Fruit fly (Drosophila melanogaster) whole organism, pupa: ENCODE data around the gene Lrp4.
A peak's percentile ranks its signal among the peaks of the same experiment; 100 is the strongest.

Experiments used
- CG10348 ChIP-seq: fragments of 200-800 bp; sonication (Bioruptor generic); IDR thresholded peaks from 2 replicates; pipeline ENCODE4 v1.3.6; 2022; ENCODE audit warnings: missing biosample characterization, missing genetic modification characterization
- CG12605 ChIP-seq: fragments of 200-800 bp; sonication (Bioruptor generic); IDR thresholded peaks from 2 replicates; pipeline ENCODE4 v1.3.6; 2022; ENCODE audit warnings: missing biosample characterization, missing genetic modification characterization
- CG13204 ChIP-seq: fragments of 200-800 bp; sonication (Bioruptor generic); optimal IDR thresholded peaks from 2 replicates; lab custom pipeline; 2018; ENCODE audit warnings: missing biosample characterization, mild to moderate bottlenecking, missing genetic modification characterization, moderate library complexity
- CG14655 ChIP-seq: fragments of 200-800 bp; sonication (Bioruptor generic); optimal IDR thresholded peaks from 3 replicates; lab custom pipeline; 2017; ENCODE audit warnings: mild to moderate bottlenecking, missing biosample characterization, missing genetic modification reagents, missing genetic modification characterization
- CG15710 ChIP-seq: fragments of 200-800 bp; sonication (Bioruptor generic); optimal IDR thresholded peaks from 2 replicates; lab custom pipeline; 2018; ENCODE audit warnings: missing biosample characterization, mild to moderate bottlenecking, missing genetic modification characterization, moderate library complexity
- CG17806 ChIP-seq: fragments of 200-800 bp; sonication (Bioruptor generic); optimal IDR thresholded peaks from 2 replicates; lab custom pipeline; 2018; ENCODE audit warnings: missing biosample characterization, mild to moderate bottlenecking, missing genetic modification characterization, moderate library complexity
- CG32121 ChIP-seq: fragments of 200-800 bp; sonication (Bioruptor generic); IDR thresholded peaks from 2 replicates; pipeline ENCODE4 v1.3.6; 2022; ENCODE audit warnings: missing biosample characterization, missing genetic modification characterization
- CG34367 ChIP-seq: fragments of 200-800 bp; sonication (Bioruptor generic); optimal IDR thresholded peaks from 2 replicates; lab custom pipeline; 2018; ENCODE audit warnings: missing biosample characterization, mild to moderate bottlenecking, missing genetic modification characterization
- CG4496 ChIP-seq: fragments of 200-800 bp; sonication (Bioruptor generic); IDR thresholded peaks from 3 replicates; pipeline ENCODE4 v1.3.6; 2022; ENCODE audit warnings: missing biosample characterization, missing genetic modification characterization
- CG8159 ChIP-seq: fragments of 200-800 bp; sonication (Bioruptor generic); optimal IDR thresholded peaks from 3 replicates; lab custom pipeline; 2018; ENCODE audit warnings: missing biosample characterization, mild to moderate bottlenecking, missing genetic modification characterization, moderate library complexity
- CG8301 ChIP-seq: fragments of 200-800 bp; sonication (Bioruptor generic); optimal IDR thresholded peaks from 2 replicates; lab custom pipeline; 2018; ENCODE audit warnings: missing biosample characterization, mild to moderate bottlenecking, missing genetic modification characterization
- CG9948 ChIP-seq: fragments of 200-800 bp; sonication (Bioruptor generic); optimal IDR thresholded peaks from 2 replicates; lab custom pipeline; 2018; ENCODE audit warnings: missing biosample characterization, mild to moderate bottlenecking, missing genetic modification characterization, moderate library complexity
- D1 ChIP-seq: fragments of 200-800 bp; sonication (Bioruptor generic); optimal IDR thresholded peaks from 2 replicates; lab custom pipeline; 2018; ENCODE audit warnings: missing biosample characterization, mild to moderate bottlenecking, missing genetic modification characterization, moderate library complexity
- EcR ChIP-seq: fragments of 200-800 bp; sonication (Bioruptor generic); optimal IDR thresholded peaks from 3 replicates; lab custom pipeline; 2019; ENCODE audit warnings: missing biosample characterization, missing genetic modification characterization, mild to moderate bottlenecking, moderate library complexity, missing genetic modification reagents
- Ets98B ChIP-seq: fragments of 200-800 bp; sonication (Bioruptor generic); IDR thresholded peaks from 2 replicates; pipeline ENCODE4 v1.3.6; 2022; ENCODE audit warnings: missing biosample characterization, missing genetic modification characterization
- Pif1A ChIP-seq: fragments of 200-800 bp; sonication (Bioruptor generic); optimal IDR thresholded peaks from 3 replicates; lab custom pipeline; 2016; ENCODE audit warnings: missing biosample characterization, missing genetic modification characterization
- Pif1B ChIP-seq: fragments of 200-800 bp; sonication (Bioruptor generic); optimal IDR thresholded peaks from 3 replicates; lab custom pipeline; 2016; ENCODE audit warnings: missing biosample characterization, missing genetic modification characterization
- Snoo ChIP-seq: fragments of 200-800 bp; sonication (Bioruptor generic); optimal IDR thresholded peaks from 3 replicates; lab custom pipeline; 2017; ENCODE audit warnings: missing biosample characterization, mild to moderate bottlenecking, missing genetic modification characterization, inconsistent platforms
- fd96Ca ChIP-seq: fragments of 200-800 bp; sonication (Bioruptor generic); IDR thresholded peaks from 3 replicates; pipeline ENCODE4 v1.3.6; 2022; ENCODE audit warnings: missing biosample characterization, missing genetic modification characterization
- gl ChIP-seq: fragments of 200-800 bp; sonication (Bioruptor generic); optimal IDR thresholded peaks from 2 replicates; lab custom pipeline; 2018; ENCODE audit warnings: missing biosample characterization, mild to moderate bottlenecking, missing genetic modification characterization
- rn ChIP-seq: fragments of 200-800 bp; sonication (Bioruptor generic); IDR thresholded peaks from 2 replicates; pipeline ENCODE4 v1.3.6; 2022; ENCODE audit warnings: missing biosample characterization, missing genetic modification characterization

Lrp4 gene

dm6 chrX:15924805-15925204, 14.1 kb downstream of the Lrp4 start, which contains the start of gene Lcch3:
Lcch3 (plus strand) TSS chrX:15925105.
- TF ChIP-seq Pif1A (GFP tag; lab: Kevin White, UChicago) = no peak
- no peak for TF ChIP-seq CG4496 (GFP tag; lab: Robert Waterston, UW)
- TF ChIP-seq Snoo (tag; lab: Kevin White, UChicago) = no peak
- no peak for TF ChIP-seq rn (GFP tag; lab: Robert Waterston, UW)
- no peak for TF ChIP-seq CG17806 (tag; lab: Kevin White, UChicago)
- no peak for TF ChIP-seq EcR (GFP tag; lab: Kevin White, UChicago)
- TF ChIP-seq gl (tag; lab: Kevin White, UChicago) = no peak

- TF ChIP-seq CG9948 (tag; lab: Kevin White, UChicago) = no peak
- TF ChIP-seq Pif1B (GFP tag; lab: Kevin White, UChicago) = no peak
- no peak for TF ChIP-seq fd96Ca (GFP tag; lab: Robert Waterston, UW)
- TF ChIP-seq CG17806 (tag; lab: Kevin White, UChicago) = no peak
- TF ChIP-seq Ets98B (GFP tag; lab: Robert Waterston, UW) = no peak
- TF ChIP-seq CG13204 (GFP tag; lab: Kevin White, UChicago) = no peak
- no peak for TF ChIP-seq CG14655
- TF ChIP-seq D1 = no peak
- no peak for TF ChIP-seq gl (tag; lab: Kevin White, UChicago)
- TF ChIP-seq CG32121 (GFP tag; lab: Robert Waterston, UW) = no peak
- TF ChIP-seq EcR (GFP tag; lab: Kevin White, UChicago) = no peak
- no peak for TF ChIP-seq Snoo (tag; lab: Kevin White, UChicago)
- TF ChIP-seq, all 21 proteins: peak for 0
Measured at dm6 chrX:15933504-15934225, 23.0 kb downstream of the Lrp4 start, which contains the start of gene Ranbp16. Ranbp16 (minus strand) TSS chrX:15933867.

dm6 chrX:15934226-15934547, 23.5 kb downstream of the Lrp4 start:
- peak; percentile 7 for TF ChIP-seq CG17806 (tag; lab: Kevin White, UChicago)
- TF ChIP-seq Pif1B (GFP tag; lab: Kevin White, UChicago) = no peak

dm6 chrX:15940105-15940955, 29.7 kb downstream of the Lrp4 start, which contains the start of gene Stim:
Stim (minus strand) TSS chrX:15940451.
- TF ChIP-seq EcR (GFP tag; lab: Kevin White, UChicago) (no peak), CG9948 (tag; lab: Kevin White, UChicago) (no peak), D1 (no peak), CG34367 (tag; lab: Kevin White, UChicago) (no peak), CG14655 (no peak), CG17806 (tag; lab: Kevin White, UChicago) (no peak), CG8159 (tag; lab: Kevin White, UChicago) (no peak), rn (GFP tag; lab: Robert Waterston, UW) (no peak), Pif1A (GFP tag; lab: Kevin White, UChicago) (no peak), CG12605 (GFP tag; lab: Robert Waterston, UW) (no peak)
- TF ChIP-seq, all 21 proteins: peak for 0

- TF ChIP-seq fd96Ca (GFP tag; lab: Robert Waterston, UW) (no peak), Ets98B (GFP tag; lab: Robert Waterston, UW) (no peak), CG12605 (GFP tag; lab: Robert Waterston, UW) (no peak), CG9948 (tag; lab: Kevin White, UChicago) (no peak), CG15710 (tag; lab: Kevin White, UChicago) (no peak), CG8159 (tag; lab: Kevin White, UChicago) (no peak), CG10348 (GFP tag; lab: Robert Waterston, UW) (no peak), CG34367 (tag; lab: Kevin White, UChicago) (no peak), D1 (no peak), CG4496 (GFP tag; lab: Robert Waterston, UW) (no peak), CG14655 (no peak), Pif1A (GFP tag; lab: Kevin White, UChicago) (no peak), CG13204 (GFP tag; lab: Kevin White, UChicago) (no peak), CG17806 (tag; lab: Kevin White, UChicago) (no peak), Snoo (tag; lab: Kevin White, UChicago) (no peak), gl (tag; lab: Kevin White, UChicago) (no peak), CG8301 (tag; lab: Kevin White, UChicago) (no peak), Pif1B (GFP tag; lab: Kevin White, UChicago) (no peak), EcR (GFP tag; lab: Kevin White, UChicago) (no peak)
Measured at dm6 chrX:15940956-15941246, 30.2 kb downstream of the Lrp4 start, which contains the start of gene CG8924. CG8924 (plus strand) TSS chrX:15941077.

- TF ChIP-seq gl (tag; lab: Kevin White, UChicago) (no peak), Ets98B (GFP tag; lab: Robert Waterston, UW) (no peak), CG17806 (tag; lab: Kevin White, UChicago) (no peak), D1 (no peak), CG8301 (tag; lab: Kevin White, UChicago) (no peak), rn (GFP tag; lab: Robert Waterston, UW) (no peak), CG32121 (GFP tag; lab: Robert Waterston, UW) (no peak), CG15710 (tag; lab: Kevin White, UChicago) (no peak), CG10348 (GFP tag; lab: Robert Waterston, UW) (no peak), CG9948 (tag; lab: Kevin White, UChicago) (no peak), CG14655 (no peak), EcR (GFP tag; lab: Kevin White, UChicago) (no peak), CG13204 (GFP tag; lab: Kevin White, UChicago) (no peak), fd96Ca (GFP tag; lab: Robert Waterston, UW) (no peak), CG34367 (tag; lab: Kevin White, UChicago) (no peak), Pif1B (GFP tag; lab: Kevin White, UChicago) (no peak), CG12605 (GFP tag; lab: Robert Waterston, UW) (no peak), CG8159 (tag; lab: Kevin White, UChicago) (no peak)
Measured at dm6 chrX:15941527-15941926, 30.9 kb downstream of the Lrp4 start.
